Worm (Caenorhabditis elegans): ENCODE data around the gene math-42.

The math-42 gene

DNA sequence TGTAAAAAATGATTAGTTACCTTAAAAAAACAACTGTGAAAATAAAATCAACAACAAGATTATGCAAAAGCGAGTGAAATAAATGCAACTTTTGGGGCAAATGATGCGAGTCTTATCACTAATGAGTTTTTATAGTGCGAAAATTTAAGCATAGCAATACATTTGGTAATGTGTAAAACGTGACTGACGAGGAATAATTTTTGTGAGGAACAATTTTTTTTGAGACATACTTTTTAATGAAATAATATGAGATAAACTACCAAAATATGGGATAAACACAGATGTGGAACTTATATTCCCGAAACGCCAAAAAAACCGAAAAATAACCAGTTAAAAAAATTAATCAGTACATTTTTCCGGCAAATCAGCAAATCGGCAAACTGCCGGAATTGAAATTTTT lies 19.3 kb upstream of the math-42 start, which contains the start of gene F07E5.9:
TSS of gene F07E5.9 (minus strand) at position 101 of the 400 bp plus-strand sequence.
- TF ChIP-seq unc-120 (tag; optimal IDR thresholded peaks at IDR 0.05; ENCODE audit: poor library complexity, severe bottlenecking), result no peak
- no peak for TF ChIP-seq ceh-39 (tag; optimal IDR thresholded peaks at IDR 0.05)
- no peak for TF ChIP-seq ham-2 (GFP tag; optimal IDR thresholded peaks at IDR 0.05)
- no peak for TF ChIP-seq lsy-2 (tag; optimal IDR thresholded peaks at IDR 0.05)
- no peak for TF ChIP-seq mab-5 (tag; optimal IDR thresholded peaks at IDR 0.05)
- TF ChIP-seq zip-8 (tag; optimal IDR thresholded peaks at IDR 0.05), result no peak
- no peak for TF ChIP-seq mls-2 (tag; optimal IDR thresholded peaks at IDR 0.05)
- no peak for TF ChIP-seq cnd-1 (tag; optimal IDR thresholded peaks at IDR 0.05)
- no peak for TF ChIP-seq ceh-43 (GFP tag; optimal IDR thresholded peaks at IDR 0.05)
- no peak for TF ChIP-seq blmp-1 (tag; optimal IDR thresholded peaks at IDR 0.05)
- no peak for TF ChIP-seq ztf-11 (tag; optimal IDR thresholded peaks at IDR 0.05)
- no peak for TF ChIP-seq sem-2 (GFP tag; optimal IDR thresholded peaks at IDR 0.05)
- TF ChIP-seq drap-1 (GFP tag; optimal IDR thresholded peaks at IDR 0.05), result no peak
- no peak for TF ChIP-seq unc-39 (tag; optimal IDR thresholded peaks at IDR 0.05)
- TF ChIP-seq hlh-1 (tag; optimal IDR thresholded peaks at IDR 0.05), result no peak
- TF ChIP-seq lin-32 (GFP tag; optimal IDR thresholded peaks at IDR 0.05), result no peak
- TF ChIP-seq ceh-83 (GFP tag; optimal IDR thresholded peaks at IDR 0.05), result no peak
- no peak for TF ChIP-seq nhr-28 (tag; optimal IDR thresholded peaks at IDR 0.05)

DNA sequence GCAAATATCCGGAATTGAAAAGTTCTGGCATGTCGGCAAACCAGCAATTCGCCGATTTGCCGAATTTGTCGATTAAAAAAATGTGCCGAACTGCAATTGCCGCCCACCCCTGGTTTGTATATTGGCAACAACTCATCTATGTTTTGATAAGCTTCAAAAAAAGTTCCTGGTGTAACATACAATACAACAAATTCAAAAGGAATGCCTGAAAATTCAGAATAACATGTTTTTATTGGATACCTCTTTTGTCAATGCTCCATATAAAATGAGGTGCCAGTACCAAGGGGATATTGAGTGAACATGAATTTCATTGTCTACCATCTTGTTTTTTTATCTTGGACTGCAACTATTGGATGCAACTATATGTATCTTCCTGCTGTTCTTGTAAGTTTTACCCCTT lies 18.5 kb upstream of the math-42 start, which contains the start of gene T16A1.4:
TSS of gene T16A1.4 (plus strand) at position 301 of the 400 bp plus-strand sequence.
- TF ChIP-seq lsy-2 (tag; optimal IDR thresholded peaks at IDR 0.05) (no peak), nhr-76 (tag; optimal IDR thresholded peaks at IDR 0.05) (no peak), ceh-39 (tag; optimal IDR thresholded peaks at IDR 0.05) (no peak), drap-1 (GFP tag; optimal IDR thresholded peaks at IDR 0.05) (no peak), snpc-4 (tag; optimal IDR thresholded peaks at IDR 0.05) (no peak), elt-1 (tag; optimal IDR thresholded peaks at IDR 0.05; ENCODE audit: borderline replicate concordance, insufficient read depth) (no peak), mep-1 (tag; optimal IDR thresholded peaks at IDR 0.05) (no peak), cnd-1 (tag; optimal IDR thresholded peaks at IDR 0.05) (no peak), zip-8 (tag; optimal IDR thresholded peaks at IDR 0.05) (no peak), bed-3 (GFP tag; optimal IDR thresholded peaks at IDR 0.05) (no peak), unc-120 (tag; optimal IDR thresholded peaks at IDR 0.05; ENCODE audit: poor library complexity, severe bottlenecking) (no peak), lin-32 (GFP tag; optimal IDR thresholded peaks at IDR 0.05) (no peak), unc-39 (tag; optimal IDR thresholded peaks at IDR 0.05) (no peak), lin-13 (tag; optimal IDR thresholded peaks at IDR 0.05) (no peak), pha-4 (tag; optimal IDR thresholded peaks at IDR 0.05) (no peak), hlh-1 (tag; optimal IDR thresholded peaks at IDR 0.05) (no peak), sptf-1 (tag; optimal IDR thresholded peaks at IDR 0.05) (no peak), nhr-28 (tag; optimal IDR thresholded peaks at IDR 0.05) (no peak), elt-3 (tag; optimal IDR thresholded peaks at IDR 0.05) (no peak)

ce11 chrII:2083726-2084179 lies 16.0 kb upstream of the math-42 start, which contains the start of the genes T16A1.5 and fbxc-49:
TSS of gene T16A1.5 (minus strand) at chrII:2083826.
TSS of gene fbxc-49 (plus strand) at chrII:2084129.
- TF ChIP-seq mls-2 (tag; optimal IDR thresholded peaks at IDR 0.05) (no peak), mep-1 (tag; optimal IDR thresholded peaks at IDR 0.05) (no peak), flh-1 (GFP tag; optimal IDR thresholded peaks at IDR 0.05) (no peak), nhr-12 (tag; optimal IDR thresholded peaks at IDR 0.05) (no peak)

- TF ChIP-seq sptf-1 (tag; optimal IDR thresholded peaks at IDR 0.05), result no peak
- no peak for TF ChIP-seq ceh-43 (GFP tag; optimal IDR thresholded peaks at IDR 0.05)
- no peak for TF ChIP-seq flh-1 (GFP tag; optimal IDR thresholded peaks at IDR 0.05)
- TF ChIP-seq nhr-12 (tag; optimal IDR thresholded peaks at IDR 0.05), result no peak
- no peak for TF ChIP-seq ceh-83 (GFP tag; optimal IDR thresholded peaks at IDR 0.05)
- no peak for TF ChIP-seq ces-1 (GFP tag; optimal IDR thresholded peaks at IDR 0.05)
- TF ChIP-seq lin-32 (GFP tag; optimal IDR thresholded peaks at IDR 0.05), result no peak
- TF ChIP-seq nhr-237 (tag; optimal IDR thresholded peaks at IDR 0.05), result no peak
- TF ChIP-seq zip-8 (tag; optimal IDR thresholded peaks at IDR 0.05), result no peak
- no peak for TF ChIP-seq elt-3 (tag; optimal IDR thresholded peaks at IDR 0.05)
- no peak for TF ChIP-seq pha-4 (tag; optimal IDR thresholded peaks at IDR 0.05)
- no peak for TF ChIP-seq unc-39 (tag; optimal IDR thresholded peaks at IDR 0.05)
- TF ChIP-seq cnd-1 (tag; optimal IDR thresholded peaks at IDR 0.05), result no peak
- TF ChIP-seq nhr-28 (tag; optimal IDR thresholded peaks at IDR 0.05), result no peak
- no peak for TF ChIP-seq blmp-1 (tag; optimal IDR thresholded peaks at IDR 0.05)
- TF ChIP-seq tbx-8 (GFP tag; optimal IDR thresholded peaks at IDR 0.05), result no peak
- TF ChIP-seq lin-13 (tag; optimal IDR thresholded peaks at IDR 0.05), result no peak
- TF ChIP-seq bed-3 (GFP tag; optimal IDR thresholded peaks at IDR 0.05), result no peak
- no peak for TF ChIP-seq ceh-39 (tag; optimal IDR thresholded peaks at IDR 0.05)
These were observed 12.5 kb upstream of the math-42 start for ce11 chrII:2087206-2087605.
